Worm (Caenorhabditis elegans) whole organism, L1 larva: ENCODE measurements around the gene mrps-18B.

Experiments used
- ces-1 ChIP-seq: fragments of 150-350 bp; optimal IDR thresholded peaks from 2 replicates; lab custom pipeline; 2014; ENCODE audit warnings: missing biosample characterization, missing genetic modification reagents, missing genetic modification characterization
- fos-1 ChIP-seq: fragments of 150-350 bp; optimal IDR thresholded peaks from 2 replicates; lab custom pipeline; 2014; ENCODE audit warnings: missing biosample characterization, missing genetic modification characterization
- lin-13 ChIP-seq: fragments of 150-350 bp; optimal IDR thresholded peaks from 2 replicates; lab custom pipeline; 2014; ENCODE audit warnings: missing biosample characterization, missing genetic modification reagents, missing genetic modification characterization
- lin-35 ChIP-seq, 2 experiments: fragments of 150-350 bp; optimal IDR thresholded peaks; 2 replicates each; lab custom pipeline; 2014; ENCODE audit warnings: missing biosample characterization in 2 of 2, missing genetic modification characterization in 2 of 2, missing genetic modification reagents in 2 of 2
- nhr-19 ChIP-seq: fragments of 200-800 bp; sonication (Bioruptor generic); conservative IDR thresholded peaks from 2 replicates; pipeline ENCODE4 v1.3.6; 2022; ENCODE audit warnings: missing genetic modification characterization, missing compliant biosample characterization
- nhr-28 ChIP-seq: fragments of 150-350 bp; optimal IDR thresholded peaks from 2 replicates; lab custom pipeline; 2014; ENCODE audit warnings: missing biosample characterization, missing genetic modification characterization
- pax-3 ChIP-seq: fragments of 200-800 bp; sonication (Bioruptor generic); optimal IDR thresholded peaks from 2 replicates; lab custom pipeline; 2018; ENCODE audit warnings: mild to moderate bottlenecking, missing genetic modification characterization, moderate library complexity, missing compliant biosample characterization
- swsn-7 ChIP-seq: sonication (generic microtip); optimal IDR thresholded peaks from 2 replicates; lab custom pipeline; 2016; ENCODE audit warnings: missing genetic modification characterization, missing compliant biosample characterization
- unc-62 ChIP-seq: fragments of 150-350 bp; optimal IDR thresholded peaks from 2 replicates; lab custom pipeline; 2014; ENCODE audit warnings: missing biosample characterization, missing genetic modification reagents, missing genetic modification characterization

- no peak for TF ChIP-seq nhr-19 (GFP tag; lab: Robert Waterston, UW)
- TF ChIP-seq lin-13: no peak
- peak; percentile 43 for TF ChIP-seq ces-1 (GFP tag; lab: Kevin White, UChicago)
- TF ChIP-seq unc-62 (GFP tag; lab: Kevin White, UChicago): no peak
- no peak for TF ChIP-seq nhr-28
- TF ChIP-seq lin-35 (GFP tag; optimal IDR thresholded peaks at IDR 0.05; lab: Kevin White, UChicago): no peak
- TF ChIP-seq fos-1 (tag; lab: Kevin White, UChicago): no peak
- peak; percentile 12 for TF ChIP-seq swsn-7
- no peak for TF ChIP-seq pax-3 (tag; lab: Kevin White, UChicago)
Measured at ce11 chrII:8559188-8559587, 33.7 kb downstream of the mrps-18B start.
